Worm (Caenorhabditis elegans) whole organism, L2 larva: ENCODE results near the gene T04B8.1.

Experiments
- mbf-1 ChIP-seq: sonication (generic microtip); optimal IDR thresholded peaks from 2 replicates; lab custom pipeline; 2017; ENCODE audit warnings: missing biosample characterization, missing genetic modification characterization
- unc-39 ChIP-seq: fragments of 150-350 bp; optimal IDR thresholded peaks from 2 replicates; lab custom pipeline; 2014; ENCODE audit warnings: missing biosample characterization, missing genetic modification characterization
- ztf-11 ChIP-seq: sonication (generic microtip); optimal IDR thresholded peaks from 2 replicates; lab custom pipeline; 2017; ENCODE audit warnings: missing biosample characterization, missing genetic modification characterization

DNA sequence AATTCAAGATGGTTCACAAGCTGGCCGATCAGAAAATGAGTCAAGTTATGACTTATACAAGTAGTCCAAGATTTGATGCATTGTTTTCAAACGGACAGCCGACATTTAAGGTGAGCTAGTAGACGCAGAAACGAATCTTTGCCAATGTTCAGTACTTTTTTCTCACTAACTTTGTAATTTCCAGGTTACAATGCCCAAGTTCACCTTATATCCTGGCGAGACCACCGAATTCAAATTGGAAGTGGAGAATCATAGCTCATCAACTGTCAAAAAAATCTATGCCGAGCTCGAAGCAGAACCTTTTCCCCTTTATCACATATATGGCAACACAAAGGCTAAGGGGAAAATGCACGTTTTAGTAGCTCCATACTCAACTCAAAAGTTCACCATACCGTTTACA, 6.2 kb upstream of the T04B8.1 start:
- TF ChIP-seq unc-39 (tag; lab: Kevin White, UChicago) (no peak), mbf-1 (tag; lab: Kevin White, UChicago) (no peak), ztf-11 (tag; lab: Kevin White, UChicago) (no peak)
